Worm (Caenorhabditis elegans): ENCODE data around the gene btb-22.
"Not testable (repeated sequence)": the region's sequence is repeated elsewhere in the genome, so short reads cannot be mapped to it uniquely, and the experiment has no call there.

Gene btb-22

ce11 chrII:3278634-3279033 lies 20.9 kb upstream of the btb-22 start, which contains the start of gene wht-4:
Gene wht-4 (plus strand): TSS chrII:3278934.
- peak in 1 of 2 experiments; percentile 62 for TF ChIP-seq unc-62 (GFP tag; optimal IDR thresholded peaks at IDR 0.05 in 1 of 2)
- TF ChIP-seq unc-62 (tag; optimal IDR thresholded peaks at IDR 0.05) = no peak
- TF ChIP-seq snpc-1.2 (GFP tag; IDR thresholded peaks at IDR 0.05) = no peak
- TF ChIP-seq arid-1 (GFP tag; conservative IDR thresholded peaks at IDR 0.05) = no peak
- no peak for TF ChIP-seq nhr-28 (tag; optimal IDR thresholded peaks at IDR 0.05)
- TF ChIP-seq mdt-29 (GFP tag; IDR thresholded peaks at IDR 0.05) = no peak

DNA sequence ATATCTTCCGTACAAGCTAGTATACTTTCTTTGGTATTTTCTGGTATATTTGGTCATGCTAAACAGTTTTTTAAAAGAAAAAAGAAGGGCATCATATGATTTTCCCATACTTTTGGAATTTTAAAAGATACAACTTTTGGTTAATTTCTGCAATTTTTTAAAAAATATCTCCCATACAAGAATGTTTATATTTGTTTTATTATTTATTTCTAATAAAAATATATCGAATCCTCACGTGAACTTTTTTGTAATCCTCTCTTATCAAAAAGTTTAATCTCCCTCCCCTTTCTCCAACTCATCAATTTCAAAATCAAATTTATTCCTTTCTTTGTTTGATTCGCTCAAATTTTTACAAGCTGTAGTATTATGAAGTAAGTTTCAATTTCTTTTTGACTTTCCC lies 17.2 kb upstream of the btb-22 start, which contains the start of gene nep-13:
Gene nep-13 (plus strand): TSS at position 301 of the 400 bp plus-strand sequence.
- no peak for TF ChIP-seq mxl-2 (GFP tag; conservative IDR thresholded peaks at IDR 0.05)

ce11 chrII:3284558-3284957 lies 15.0 kb upstream of the btb-22 start, which contains the start of gene scl-15:
Gene scl-15 (minus strand): TSS chrII:3284658.
- TF ChIP-seq dmd-6 (GFP tag; IDR thresholded peaks at IDR 0.05) = no peak
- no peak for TF ChIP-seq dmd-9 (GFP tag; IDR thresholded peaks at IDR 0.05)
- TF ChIP-seq lin-1 (GFP tag; IDR thresholded peaks at IDR 0.05) = no peak
- TF ChIP-seq dmd-8 (GFP tag; IDR thresholded peaks at IDR 0.05) = no peak
- no peak for TF ChIP-seq F37D6.2 (tag; optimal IDR thresholded peaks at IDR 0.05)

DNA sequence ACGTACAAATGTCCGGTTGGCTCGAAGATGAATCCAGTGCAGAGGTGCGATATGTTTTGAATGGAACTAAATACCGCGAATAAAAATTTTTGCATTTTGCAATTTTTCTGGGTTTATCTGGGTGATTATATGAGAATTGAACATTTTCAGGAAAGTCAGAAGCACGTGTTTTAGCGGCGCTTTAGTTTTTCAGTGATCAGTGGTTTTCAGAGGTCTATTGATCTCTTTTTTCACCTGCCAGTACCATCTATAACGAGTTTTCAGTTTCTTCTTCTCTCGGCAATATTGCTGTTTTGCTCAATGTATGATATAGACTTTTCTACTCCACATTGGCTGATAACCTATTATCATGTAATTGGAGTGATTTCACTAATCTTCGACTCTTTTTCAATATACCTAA lies 12.5 kb upstream of the btb-22 start, which contains the start of gene sri-63:
Gene sri-63 (plus strand): TSS at position 301 of the 400 bp plus-strand sequence.
- TF ChIP-seq unc-62 (GFP tag; optimal IDR thresholded peaks at IDR 0.05 in 1 of 2) = peak in 1 of 2 experiments; percentile 46
- TF ChIP-seq unc-62 (tag; optimal IDR thresholded peaks at IDR 0.05) = no peak
- no peak for TF ChIP-seq T26A8.4 (GFP tag; IDR thresholded peaks at IDR 0.05)

- not testable (repeated sequence) for TF ChIP-seq lin-29 (GFP tag; IDR thresholded peaks at IDR 0.05); Y105C5A.15 (GFP tag; IDR thresholded peaks at IDR 0.05); nhr-11 (tag; optimal IDR thresholded peaks at IDR 0.05)
Observed at ce11 chrII:3290544-3290943, 9.0 kb upstream of the btb-22 start, which contains the start of gene F39E9.14. Gene F39E9.14 (minus strand): TSS chrII:3290644.

DNA sequence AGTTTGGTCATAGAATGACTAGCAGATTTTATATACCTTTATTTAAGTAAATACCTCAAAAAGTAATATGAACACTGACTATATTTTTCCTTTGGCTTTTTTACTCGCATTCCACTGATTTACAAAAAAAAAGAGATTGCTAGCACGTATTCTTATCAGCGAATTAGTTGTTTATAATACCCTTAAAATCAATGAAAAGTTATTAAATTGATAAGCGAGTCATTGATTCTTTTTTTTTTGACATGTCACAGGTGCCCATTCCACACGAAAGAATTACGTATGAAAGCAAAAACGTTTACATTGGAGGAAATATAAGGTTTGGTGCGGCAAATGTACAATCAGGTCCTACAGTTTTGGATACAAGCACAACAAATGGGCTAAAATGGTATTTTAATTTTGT lies 4.4 kb upstream of the btb-22 start, which contains the start of gene btb-17:
Gene btb-17 (plus strand): TSS at position 213 of the 400 bp plus-strand sequence.
- no peak for TF ChIP-seq Y105C5A.15 (GFP tag; IDR thresholded peaks at IDR 0.05)
- TF ChIP-seq daf-16 (GFP tag; optimal IDR thresholded peaks at IDR 0.05) = no peak
- peak; percentile 92 for TF ChIP-seq daf-16 (tag; optimal IDR thresholded peaks at IDR 0.05)
- no peak for TF ChIP-seq ceh-62 (tag; optimal IDR thresholded peaks at IDR 0.05)
- TF ChIP-seq saeg-2 (GFP tag; IDR thresholded peaks at IDR 0.05) = no peak
- peak; percentile 62 for TF ChIP-seq dmd-6 (GFP tag; IDR thresholded peaks at IDR 0.05)
- no peak for TF ChIP-seq madf-9 (GFP tag; conservative IDR thresholded peaks at IDR 0.05)
- peak; percentile 52 for TF ChIP-seq nhr-28 (tag; optimal IDR thresholded peaks at IDR 0.05)
- TF ChIP-seq pqm-1 (tag; optimal IDR thresholded peaks at IDR 0.05) = peak; percentile 54
- TF ChIP-seq php-3 (GFP tag; IDR thresholded peaks at IDR 0.05) = 0 out of 2 replicates have a peak, but pooled peaks have one; percentile 59
- TF ChIP-seq F26F4.8 (GFP tag; conservative IDR thresholded peaks at IDR 0.05) = no peak
- TF ChIP-seq F49E8.2 (tag; optimal IDR thresholded peaks at IDR 0.05; ENCODE audit: borderline replicate concordance) = no peak
- no peak for TF ChIP-seq F10B5.3 (tag; optimal IDR thresholded peaks at IDR 0.05)
- TF ChIP-seq fkh-10 (GFP tag; optimal IDR thresholded peaks at IDR 0.05) = no peak
- no peak for TF ChIP-seq egl-43 (GFP tag; IDR thresholded peaks at IDR 0.05)
- peak; percentile 24 for TF ChIP-seq hlh-11 (tag; optimal IDR thresholded peaks at IDR 0.05)
- no peak for TF ChIP-seq lin-13 (GFP tag; optimal IDR thresholded peaks at IDR 0.05)

ce11 chrII:3296644-3297043 lies 2.9 kb upstream of the btb-22 start, which contains the start of gene btb-16:
Gene btb-16 (plus strand): TSS chrII:3296883.
- TF ChIP-seq aha-1 (tag) = no peak
- peak; percentile 26 for TF ChIP-seq hlh-30 (tag; optimal IDR thresholded peaks at IDR 0.05; ENCODE audit: insufficient read depth)
- no peak for TF ChIP-seq nhr-237 (tag; optimal IDR thresholded peaks at IDR 0.05)
- TF ChIP-seq hlh-11 (tag; optimal IDR thresholded peaks at IDR 0.05) = peak; percentile 9
- TF ChIP-seq F10B5.3 (tag; optimal IDR thresholded peaks at IDR 0.05) = no peak
- TF ChIP-seq nhr-28 (tag; optimal IDR thresholded peaks at IDR 0.05) = peak; percentile 36
- 0 out of 2 replicates have a peak, but pooled peaks have one; percentile 13 for TF ChIP-seq dmd-6 (GFP tag; IDR thresholded peaks at IDR 0.05)
- TF ChIP-seq pqm-1 (tag; optimal IDR thresholded peaks at IDR 0.05) = peak; percentile 1
- no peak for TF ChIP-seq tra-1 (GFP tag; IDR thresholded peaks at IDR 0.05)
- TF ChIP-seq zfp-2 (tag; optimal IDR thresholded peaks at IDR 0.05) = no peak
- TF ChIP-seq daf-12 (tag; optimal IDR thresholded peaks at IDR 0.05) = no peak
- no peak for TF ChIP-seq nhr-76 (tag; optimal IDR thresholded peaks at IDR 0.05)
- no peak for TF ChIP-seq daf-16 (GFP tag; optimal IDR thresholded peaks at IDR 0.05)
- TF ChIP-seq daf-16 (tag; optimal IDR thresholded peaks at IDR 0.05) = peak; percentile 91
- TF ChIP-seq dve-1 (tag; optimal IDR thresholded peaks at IDR 0.05; ENCODE audit: insufficient read depth) = peak; percentile 40
- no peak for TF ChIP-seq madf-9 (GFP tag; conservative IDR thresholded peaks at IDR 0.05)
